Fruit fly (Drosophila melanogaster) whole organism, wandering third instar larva: ENCODE results near the gene CG13244.

Experiments used
- CG32264 ChIP-seq: fragments of 200-800 bp; sonication (Bioruptor generic); optimal IDR thresholded peaks from 2 replicates; lab custom pipeline; 2016; ENCODE audit warnings: missing biosample characterization, missing genetic modification characterization
- Hr78 ChIP-seq: fragments of >200 bp; optimal IDR thresholded peaks from 2 replicates; lab custom pipeline; 2017; ENCODE audit warnings: missing biosample characterization, missing genetic modification characterization
- Mio ChIP-seq: sonication (Bioruptor generic); optimal IDR thresholded peaks from 2 replicates; lab custom pipeline; 2016; ENCODE audit warnings: missing biosample characterization, missing genetic modification characterization
- Vsx2 ChIP-seq: fragments of 200-300, 225-300 bp; sonication (Bioruptor generic); optimal IDR thresholded peaks from 2 replicates; lab custom pipeline; 2018; ENCODE audit warnings: missing biosample characterization, missing genetic modification characterization; ENCODE audit not compliant: partially characterized antibody
- brk ChIP-seq: fragments of 200-800 bp; sonication (Bioruptor generic); optimal IDR thresholded peaks from 2 replicates; lab custom pipeline; 2016; ENCODE audit warnings: missing biosample characterization, mild to moderate bottlenecking, missing genetic modification characterization
- pan ChIP-seq: fragments of >200 bp; optimal IDR thresholded peaks from 2 replicates; lab custom pipeline; 2017
- rgr ChIP-seq: fragments of 200-800 bp; sonication (Bioruptor generic); optimal IDR thresholded peaks from 3 replicates; lab custom pipeline; 2016; ENCODE audit warnings: missing biosample characterization, mild to moderate bottlenecking, missing genetic modification characterization
- usp ChIP-seq: fragments of >200 bp; optimal IDR thresholded peaks from 2 replicates; lab custom pipeline; 2017; ENCODE audit warnings: missing biosample characterization, missing genetic modification characterization

dm6 chr2L:15886187-15886586 is 30.5 kb upstream of the CG13244 start:
- TF ChIP-seq pan (lab: Kevin White, UChicago), result no peak
- no peak for TF ChIP-seq Mio (GFP tag; lab: Kevin White, UChicago)
- TF ChIP-seq usp, result no peak
- TF ChIP-seq CG32264 (GFP tag; lab: Kevin White, UChicago), result no peak
- no peak for TF ChIP-seq Hr78 (GFP tag; lab: Kevin White, UChicago)
- TF ChIP-seq rgr (GFP tag; lab: Kevin White, UChicago), result no peak
- TF ChIP-seq Vsx2 (GFP tag; lab: Kevin White, UChicago), result no peak
- TF ChIP-seq brk (GFP tag; lab: Kevin White, UChicago), result no peak
